Worm (Caenorhabditis elegans): ENCODE results near the gene C25F9.4.

Gene C25F9.4

ce11 chrV:19396576-19397313 lies 19.6 kb downstream of the C25F9.4 start:
- TF ChIP-seq dao-5 (tag; optimal IDR thresholded peaks at IDR 0.05): no peak
- no peak for TF ChIP-seq W03F9.2 (tag; optimal IDR thresholded peaks at IDR 0.05)
- no peak for TF ChIP-seq him-1 (tag; optimal IDR thresholded peaks at IDR 0.05)

ce11 chrV:19394750-19395149 lies 21.6 kb downstream of the C25F9.4 start, which contains the start of gene C25F9.8:
Gene C25F9.8 (plus strand): TSS chrV:19395050.
- TF ChIP-seq him-1 (tag; optimal IDR thresholded peaks at IDR 0.05) (no peak), W03F9.2 (tag; optimal IDR thresholded peaks at IDR 0.05) (no peak), dao-5 (tag; optimal IDR thresholded peaks at IDR 0.05) (no peak)

- no peak for TF ChIP-seq dao-5 (tag; optimal IDR thresholded peaks at IDR 0.05)
- no peak for TF ChIP-seq W03F9.2 (tag; optimal IDR thresholded peaks at IDR 0.05)
- TF ChIP-seq him-1 (tag; optimal IDR thresholded peaks at IDR 0.05): no peak
Measured at ce11 chrV:19391242-19391641, 25.1 kb downstream of the C25F9.4 start.

ce11 chrV:19390029-19390428 lies 26.3 kb downstream of the C25F9.4 start, which contains the start of gene slcr-46.2:
Gene slcr-46.2 (minus strand): TSS chrV:19390129.
- TF ChIP-seq W03F9.2 (tag; optimal IDR thresholded peaks at IDR 0.05) (no peak), dao-5 (tag; optimal IDR thresholded peaks at IDR 0.05) (no peak), him-1 (tag; optimal IDR thresholded peaks at IDR 0.05) (no peak)

- TF ChIP-seq dao-5 (tag; optimal IDR thresholded peaks at IDR 0.05) (no peak), W03F9.2 (tag; optimal IDR thresholded peaks at IDR 0.05) (no peak), him-1 (tag; optimal IDR thresholded peaks at IDR 0.05) (no peak)
Measured at ce11 chrV:19380968-19381367, 35.4 kb downstream of the C25F9.4 start, which contains the start of gene srw-84. Gene srw-84 (plus strand): TSS chrV:19381268.

DNA sequence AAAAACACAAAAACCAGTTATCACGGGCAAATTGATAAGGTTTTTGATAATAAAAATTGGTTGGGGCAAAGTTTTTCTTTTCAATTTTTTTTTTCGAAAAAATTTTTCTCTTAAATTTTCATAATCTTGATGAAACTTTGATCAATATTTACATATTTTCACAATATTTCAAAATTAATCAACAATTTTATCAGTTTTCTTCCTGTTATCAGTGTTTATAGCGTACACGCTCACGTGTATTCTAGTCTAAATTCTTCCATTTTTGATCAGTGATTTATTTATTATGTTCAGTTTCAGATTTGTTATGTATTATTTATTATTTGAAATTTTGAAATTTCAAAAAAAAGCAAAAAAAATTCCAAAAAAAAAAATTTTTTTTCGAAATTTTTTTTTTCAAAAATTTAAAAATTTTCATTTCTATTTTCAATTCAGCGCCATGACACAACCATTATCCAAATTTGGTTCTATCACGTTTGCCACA lies 39.3 kb downstream of the C25F9.4 start, which contains the start of gene nceh-1:
TSS of gene nceh-1 (plus strand) at position 431 of the 481 bp plus-strand sequence.
- TF ChIP-seq dao-5 (tag; optimal IDR thresholded peaks at IDR 0.05): no peak

- TF ChIP-seq dao-5 (tag; optimal IDR thresholded peaks at IDR 0.05) (no peak), him-1 (tag; optimal IDR thresholded peaks at IDR 0.05) (no peak), W03F9.2 (tag; optimal IDR thresholded peaks at IDR 0.05) (no peak)
Measured at ce11 chrV:19371777-19372176, 44.6 kb downstream of the C25F9.4 start.

DNA sequence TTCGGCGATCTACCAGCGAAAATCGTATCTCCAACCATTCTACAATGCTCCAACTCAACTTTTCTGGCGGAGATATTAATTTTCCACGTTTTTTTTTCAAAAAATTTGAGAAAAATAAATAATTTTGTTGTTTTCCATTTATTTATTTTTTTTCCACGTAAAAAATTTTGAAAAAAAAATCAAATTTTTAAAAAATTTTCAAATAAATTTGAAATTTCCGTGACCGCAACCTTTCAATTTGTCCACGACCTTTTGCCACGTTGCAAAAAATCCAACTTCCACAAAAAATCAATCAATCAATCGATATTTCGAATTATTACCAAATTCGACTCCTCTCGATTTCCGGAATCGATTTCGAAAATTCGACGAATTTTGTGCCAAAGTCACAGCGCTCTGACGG lies 45.1 kb downstream of the C25F9.4 start, which contains the start of gene Y43F8A.2:
TSS of gene Y43F8A.2 (plus strand) at position 301 of the 400 bp plus-strand sequence.
- no peak for TF ChIP-seq W03F9.2 (tag; optimal IDR thresholded peaks at IDR 0.05)
- TF ChIP-seq him-1 (tag; optimal IDR thresholded peaks at IDR 0.05): no peak
- TF ChIP-seq dao-5 (tag; optimal IDR thresholded peaks at IDR 0.05): no peak

- TF ChIP-seq W03F9.2 (tag; optimal IDR thresholded peaks at IDR 0.05): no peak
Measured at ce11 chrV:19370189-19370588, 46.2 kb downstream of the C25F9.4 start, which contains the start of gene Y43F8A.1. Gene Y43F8A.1 (plus strand): TSS chrV:19370489.

DNA sequence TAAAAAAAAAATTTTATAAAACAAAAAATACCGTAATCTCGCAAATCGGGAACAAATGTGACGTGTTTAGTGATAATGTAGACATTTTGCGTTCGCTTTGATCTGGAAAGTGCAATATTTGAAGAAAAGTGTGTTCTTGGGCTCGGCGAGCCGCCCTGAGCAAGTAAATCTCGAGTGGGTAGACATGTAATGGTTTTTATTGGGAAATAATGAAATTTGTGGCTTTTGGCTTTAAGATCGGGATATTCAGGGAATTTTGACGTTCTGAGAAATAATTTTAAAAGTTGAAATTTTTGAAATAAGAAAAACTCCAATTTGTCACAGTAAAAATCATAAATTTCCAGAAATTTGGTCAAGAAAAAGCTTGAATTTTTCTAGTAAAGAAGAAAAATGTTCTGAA lies 53.8 kb downstream of the C25F9.4 start, which contains the start of gene C14B4.2:
TSS of gene C14B4.2 (minus strand) at position 101 of the 400 bp plus-strand sequence.
- no peak for TF ChIP-seq him-1 (tag; optimal IDR thresholded peaks at IDR 0.05)
- no peak for TF ChIP-seq dao-5 (tag; optimal IDR thresholded peaks at IDR 0.05)
- TF ChIP-seq W03F9.2 (tag; optimal IDR thresholded peaks at IDR 0.05): no peak
